Worm (Caenorhabditis elegans): ENCODE measurements around the gene Y116A8C.23.

DNA sequence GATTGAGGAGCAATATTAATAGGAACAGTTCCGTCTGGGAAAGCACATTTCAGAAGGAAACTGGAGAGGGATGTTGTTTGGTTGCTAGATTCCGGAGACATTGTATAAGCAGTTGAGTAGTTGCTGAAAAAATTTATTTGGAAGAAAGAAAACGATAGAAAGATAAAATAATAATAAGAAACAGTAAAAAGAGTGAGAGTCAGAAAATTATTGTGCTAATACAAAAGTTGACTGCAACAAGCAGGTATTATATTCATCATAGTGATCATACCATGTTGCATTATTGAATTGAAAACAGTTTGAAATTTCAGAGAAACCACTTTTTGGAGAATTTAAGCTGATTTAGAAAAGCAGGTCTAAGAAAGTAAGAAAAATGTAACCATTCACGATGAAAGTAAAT, 13.8 kb upstream of the Y116A8C.23 start, which contains the start of gene Y116A8C.19:
- TF ChIP-seq flt-1 (GFP tag; IDR thresholded peaks at IDR 0.05) (no peak), ref-1 (GFP tag; conservative IDR thresholded peaks at IDR 0.05) (no peak), T22C8.4 (GFP tag; IDR thresholded peaks at IDR 0.05) (no peak), klf-2 (GFP tag; conservative IDR thresholded peaks at IDR 0.05) (no peak), med-1 (GFP tag; optimal IDR thresholded peaks at IDR 0.05; ENCODE audit: insufficient read depth) (no peak), ztf-23 (GFP tag; IDR thresholded peaks at IDR 0.05) (no peak), tab-1 (GFP tag; IDR thresholded peaks at IDR 0.05) (no peak), ztf-29 (GFP tag; IDR thresholded peaks at IDR 0.05) (no peak), cog-1 (tag; optimal IDR thresholded peaks at IDR 0.05) (no peak)
